Fruit fly (Drosophila melanogaster) whole organism, embryonic: ENCODE results near the gene Acf.

Experiments used
- CG11085 ChIP-seq: fragments of 200-800 bp; sonication (Bioruptor generic); IDR thresholded peaks from 2 replicates; pipeline ENCODE4 v1.3.6; 2022; ENCODE audit warnings: missing biosample characterization, missing genetic modification characterization
- CG5953 ChIP-seq: fragments of 200-800 bp; sonication (Bioruptor generic); IDR thresholded peaks from 2 replicates; pipeline ENCODE4 v1.3.6; 2022; ENCODE audit warnings: missing biosample characterization, missing genetic modification characterization
- wdn ChIP-seq: fragments of 200-800 bp; sonication (Bioruptor generic); IDR thresholded peaks from 2 replicates; pipeline ENCODE4 v1.3.6; 2022; ENCODE audit warnings: missing biosample characterization, missing genetic modification characterization

dm6 chr3R:31794457-31794856 is 676 bp downstream of the Acf start:
- TF ChIP-seq CG5953 (GFP tag; lab: Robert Waterston, UW) (no peak), CG11085 (no peak), wdn (GFP tag; lab: Robert Waterston, UW) (no peak)
